Worm (Caenorhabditis elegans) whole organism, young adult: Measurements from ENCODE around the gene C07B5.2.
A peak's percentile ranks its signal among the peaks of the same experiment; 100 is the strongest.

Source experiments
- B0336.3 ChIP-seq: fragments of 200-800 bp; sonication (Bioruptor generic); IDR thresholded peaks from 2 replicates; pipeline ENCODE4 v1.3.6; 2022; ENCODE audit warnings: missing genetic modification characterization, missing compliant biosample characterization
- C06A6.2 ChIP-seq: fragments of 200-800 bp; sonication (Bioruptor generic); conservative IDR thresholded peaks from 2 replicates; pipeline ENCODE4 v1.3.6; 2022; ENCODE audit warnings: missing genetic modification characterization, missing compliant biosample characterization
- F57A8.1 ChIP-seq: fragments of 200-800 bp; sonication (Bioruptor generic); optimal IDR thresholded peaks from 2 replicates; lab custom pipeline; 2018; ENCODE audit warnings: mild to moderate bottlenecking, missing genetic modification characterization, moderate library complexity, missing compliant biosample characterization
- K11D2.4 ChIP-seq: fragments of 200-800 bp; sonication (Bioruptor generic); IDR thresholded peaks from 2 replicates; pipeline ENCODE4 v1.3.6; 2022; ENCODE audit warnings: missing genetic modification reagents, missing genetic modification characterization, missing compliant biosample characterization
- K12H6.12 ChIP-seq: fragments of 200-800 bp; sonication (Bioruptor generic); optimal IDR thresholded peaks from 2 replicates; lab custom pipeline; 2018; ENCODE audit warnings: mild to moderate bottlenecking, missing genetic modification characterization, missing compliant biosample characterization
- Y56A3A.18 ChIP-seq: fragments of 200-800 bp; sonication (Bioruptor generic); IDR thresholded peaks from 2 replicates; pipeline ENCODE4 v1.3.6; 2022; ENCODE audit warnings: missing genetic modification reagents, missing genetic modification characterization, missing compliant biosample characterization
- atf-7 ChIP-seq: sonication (generic microtip); optimal IDR thresholded peaks from 2 replicates; lab custom pipeline; 2017; ENCODE audit warnings: mild to moderate bottlenecking, missing genetic modification characterization, missing compliant biosample characterization
- attf-5 ChIP-seq: fragments of 200-800 bp; sonication (Bioruptor generic); optimal IDR thresholded peaks from 2 replicates; lab custom pipeline; 2018; ENCODE audit warnings: mild to moderate bottlenecking, missing genetic modification characterization, missing compliant biosample characterization
- cebp-1 ChIP-seq, 2 experiments: fragments of 200-800 bp in 1 of 2; sonication (Bioruptor generic) in 1 of 2; sonication (generic microtip) in 1 of 2; IDR thresholded peaks in 1 of 2; optimal IDR thresholded peaks in 1 of 2; 2 replicates each; pipeline versions ENCODE4 v1.3.6 to Lab custom; 2017 to 2022; ENCODE audit warnings: missing compliant biosample characterization in 2 of 2, missing genetic modification characterization in 2 of 2, mild to moderate bottlenecking in 1 of 2, missing genetic modification reagents in 1 of 2, moderate library complexity in 1 of 2
- cebp-2 ChIP-seq: fragments of 200-800 bp; sonication (Bioruptor generic); IDR thresholded peaks from 2 replicates; pipeline ENCODE4 v1.3.6; 2022; ENCODE audit warnings: missing genetic modification characterization, missing compliant biosample characterization
- ceh-27 ChIP-seq: fragments of 200-800 bp; sonication (Bioruptor generic); optimal IDR thresholded peaks from 2 replicates; lab custom pipeline; 2018; ENCODE audit warnings: mild to moderate bottlenecking, missing genetic modification characterization, moderate library complexity, missing compliant biosample characterization
- chd-7 ChIP-seq: sonication (generic microtip); optimal IDR thresholded peaks from 2 replicates; lab custom pipeline; 2016; ENCODE audit warnings: mild to moderate bottlenecking, missing genetic modification characterization, moderate library complexity, missing compliant biosample characterization
- dox-1 ChIP-seq: fragments of 200-800 bp; sonication (Bioruptor generic); IDR thresholded peaks from 2 replicates; pipeline ENCODE4 v1.3.6; 2022; ENCODE audit warnings: missing genetic modification reagents, missing genetic modification characterization, missing compliant biosample characterization
- ekl-4 ChIP-seq: fragments of 200-800 bp; sonication (Bioruptor generic); IDR thresholded peaks from 2 replicates; pipeline ENCODE4 v1.3.6; 2022; ENCODE audit warnings: missing genetic modification reagents, missing genetic modification characterization, missing compliant biosample characterization
- hlh-26 ChIP-seq: fragments of 200-800 bp; sonication (Bioruptor generic); conservative IDR thresholded peaks from 2 replicates; pipeline ENCODE4 v1.3.6; 2022; ENCODE audit warnings: missing genetic modification reagents, missing genetic modification characterization, missing compliant biosample characterization
- hmg-1.2 ChIP-seq: fragments of 200-800 bp; sonication (Bioruptor generic); IDR thresholded peaks from 2 replicates; pipeline ENCODE4 v1.3.6; 2022; ENCODE audit warnings: missing genetic modification reagents, missing genetic modification characterization, missing compliant biosample characterization
- let-607 ChIP-seq, 2 experiments: fragments of 200-800 bp in 1 of 2; sonication (Bioruptor generic) in 1 of 2; sonication (generic microtip) in 1 of 2; optimal IDR thresholded peaks; 2 replicates each; lab custom pipeline; 2016 to 2018; ENCODE audit warnings: mild to moderate bottlenecking in 2 of 2, missing compliant biosample characterization in 2 of 2, missing genetic modification characterization in 2 of 2, moderate library complexity in 2 of 2, missing genotype in 1 of 2
- lin-26 ChIP-seq: fragments of 200-800 bp; sonication (Bioruptor generic); IDR thresholded peaks from 2 replicates; pipeline ENCODE4 v1.3.6; 2022; ENCODE audit warnings: missing genetic modification reagents, missing genetic modification characterization, missing compliant biosample characterization
- lin-40 ChIP-seq: sonication (generic microtip); optimal IDR thresholded peaks from 2 replicates; lab custom pipeline; 2016; ENCODE audit warnings: missing genetic modification characterization, mild to moderate bottlenecking, missing compliant biosample characterization, missing genotype, missing genetic modification reagents
- lin-54 ChIP-seq: fragments of 200-800 bp; sonication (Bioruptor generic); optimal IDR thresholded peaks from 2 replicates; lab custom pipeline; 2018; ENCODE audit warnings: mild to moderate bottlenecking, missing genetic modification characterization, missing compliant biosample characterization
- lir-1 ChIP-seq: fragments of 200-800 bp; sonication (Bioruptor generic); conservative IDR thresholded peaks from 2 replicates; pipeline ENCODE4 v1.3.6; 2022; ENCODE audit warnings: missing genetic modification reagents, missing genetic modification characterization, missing compliant biosample characterization
- madf-6 ChIP-seq: fragments of 200-800 bp; sonication (Bioruptor generic); IDR thresholded peaks from 2 replicates; pipeline ENCODE4 v1.3.6; 2022; ENCODE audit warnings: missing genetic modification reagents, missing genetic modification characterization, missing compliant biosample characterization
- nfyb-1 ChIP-seq: fragments of 200-800 bp; sonication (Bioruptor generic); IDR thresholded peaks from 2 replicates; pipeline ENCODE4 v1.3.6; 2022; ENCODE audit warnings: missing genetic modification reagents, missing genetic modification characterization, missing compliant biosample characterization
- nhr-27 ChIP-seq: fragments of 200-800 bp; sonication (Bioruptor generic); optimal IDR thresholded peaks from 2 replicates; lab custom pipeline; 2018; ENCODE audit warnings: mild to moderate bottlenecking, missing genetic modification characterization, moderate library complexity, missing compliant biosample characterization
- nhr-80 ChIP-seq: sonication (generic microtip); optimal IDR thresholded peaks from 2 replicates; lab custom pipeline; 2016; ENCODE audit warnings: missing genetic modification characterization, missing compliant biosample characterization
- nhr-90 ChIP-seq: sonication (generic microtip); optimal IDR thresholded peaks from 2 replicates; lab custom pipeline; 2016; ENCODE audit warnings: missing genotype, mild to moderate bottlenecking, missing genetic modification characterization, missing compliant biosample characterization
- pbrm-1 ChIP-seq: fragments of 200-800 bp; sonication (Bioruptor generic); IDR thresholded peaks from 2 replicates; pipeline ENCODE4 v1.3.6; 2022; ENCODE audit warnings: missing genetic modification reagents, missing genetic modification characterization, missing compliant biosample characterization
- pha-4 ChIP-seq: fragments of 150-350 bp; sonication (generic microtip); optimal IDR thresholded peaks from 2 replicates; lab custom pipeline; 2014; ENCODE audit warnings: missing biosample characterization, missing genetic modification reagents, missing genetic modification characterization
- rec-8 ChIP-seq, 2 experiments: sonication (generic microtip); optimal IDR thresholded peaks; 2 replicates each; lab custom pipeline; 2016; ENCODE audit warnings: mild to moderate bottlenecking in 2 of 2, missing genetic modification characterization in 2 of 2, missing genetic modification reagents in 2 of 2, missing genotype in 2 of 2, missing biosample characterization in 1 of 2, missing compliant biosample characterization in 1 of 2, moderate library complexity in 1 of 2
- snpc-4 ChIP-seq, 5 experiments: fragments of 150-350 bp in 1 of 5; sonication (generic microtip) in 4 of 5; optimal IDR thresholded peaks; 2 replicates each; lab custom pipeline; 2014 to 2018; ENCODE audit warnings: missing genetic modification characterization in 5 of 5, missing biosample characterization in 3 of 5, antibody characterized with exemption in 2 of 5, mild to moderate bottlenecking in 2 of 5, missing compliant biosample characterization in 2 of 5, missing genotype in 2 of 5, moderate library complexity in 2 of 5, missing genetic modification reagents in 1 of 5
- somi-1 ChIP-seq: fragments of 200-800 bp; sonication (Bioruptor generic); optimal IDR thresholded peaks from 2 replicates; lab custom pipeline; 2018; ENCODE audit warnings: mild to moderate bottlenecking, missing genetic modification characterization, missing compliant biosample characterization
- tbp1 ChIP-seq: fragments of 200-800 bp; sonication (Bioruptor generic); optimal IDR thresholded peaks from 2 replicates; lab custom pipeline; 2018; ENCODE audit warnings: mild to moderate bottlenecking, missing genetic modification characterization, missing compliant biosample characterization
- unc-62 ChIP-seq: fragments of 150-350 bp; optimal IDR thresholded peaks from 2 replicates; lab custom pipeline; 2014; ENCODE audit warnings: missing biosample characterization, missing genetic modification reagents, missing genetic modification characterization
- xnd-1 ChIP-seq: sonication (generic microtip); optimal IDR thresholded peaks from 2 replicates; lab custom pipeline; 2016; ENCODE audit warnings: missing genotype, missing genetic modification reagents, missing genetic modification characterization, missing compliant biosample characterization
- zfh-2 ChIP-seq: fragments of 200-800 bp; sonication (Bioruptor generic); conservative IDR thresholded peaks from 2 replicates; pipeline ENCODE4 v1.3.6; 2022; ENCODE audit warnings: missing genetic modification reagents, missing genetic modification characterization, missing compliant biosample characterization
- ztf-22 ChIP-seq: fragments of 200-800 bp; sonication (Bioruptor generic); optimal IDR thresholded peaks from 2 replicates; lab custom pipeline; 2018; ENCODE audit warnings: mild to moderate bottlenecking, missing genetic modification characterization, moderate library complexity, missing compliant biosample characterization
- ztf-26 ChIP-seq: sonication (generic microtip); optimal IDR thresholded peaks from 2 replicates; lab custom pipeline; 2017; ENCODE audit warnings: missing genetic modification characterization, missing compliant biosample characterization
- ztf-28 ChIP-seq: fragments of 200-800 bp; sonication (Bioruptor generic); IDR thresholded peaks from 2 replicates; pipeline ENCODE4 v1.3.6; 2022; ENCODE audit warnings: missing genetic modification reagents, missing genetic modification characterization, missing compliant biosample characterization

Gene C07B5.2

DNA sequence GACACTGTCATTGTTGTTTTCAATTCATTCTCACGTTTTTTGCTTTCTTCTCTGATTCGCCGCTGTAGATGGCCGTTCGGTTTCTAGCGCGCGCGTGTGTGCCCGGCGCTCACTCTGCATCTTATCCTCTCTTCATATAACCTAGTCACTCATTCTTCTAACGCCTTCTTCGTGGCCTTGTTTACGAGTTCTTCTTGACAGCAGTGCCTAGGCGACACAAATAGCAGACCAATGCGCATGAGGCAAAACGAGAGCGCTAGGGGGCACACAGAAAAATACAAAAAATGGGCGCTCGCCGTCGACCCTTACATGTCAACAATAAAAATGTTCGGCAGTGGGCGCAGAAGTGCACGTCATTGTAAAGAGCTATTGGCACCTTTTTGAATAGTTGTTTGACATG, 34.1 kb upstream of the C07B5.2 start:
- TF ChIP-seq lin-40 (peak; percentile 54), C06A6.2 (GFP tag; lab: Robert Waterston, UW) (0 out of 2 replicates have a peak, but pooled peaks have one; percentile 38), dox-1 (peak; percentile 55), F57A8.1 (GFP tag; lab: Kevin White, UChicago) (no peak), ztf-28 (GFP tag; lab: Robert Waterston, UW) (no peak), lin-54 (GFP tag; lab: Kevin White, UChicago) (peak; percentile 20), hlh-26 (GFP tag; lab: Robert Waterston, UW) (no peak), cebp-2 (no peak), hmg-1.2 (GFP tag; lab: Robert Waterston, UW) (peak; percentile 38; the same call in 1 of the 2 replicates), nhr-80 (tag; lab: Kevin White, UChicago) (peak; percentile 88), attf-5 (GFP tag; lab: Kevin White, UChicago) (peak; percentile 60), pha-4 (tag; lab: Kevin White, UChicago) (peak; percentile 19), let-607 (tag; optimal IDR thresholded peaks at IDR 0.05; lab: Kevin White, UChicago) (peak in 1 of 2 experiments; percentile 7), ztf-22 (GFP tag; lab: Kevin White, UChicago) (no peak), B0336.3 (GFP tag; lab: Robert Waterston, UW) (0 out of 2 replicates have a peak, but pooled peaks have one; percentile 41), lin-26 (GFP tag; lab: Robert Waterston, UW) (0 out of 2 replicates have a peak, but pooled peaks have one; percentile 48), snpc-4 (GFP tag; optimal IDR thresholded peaks at IDR 0.05; lab: Kevin White, UChicago) (no peak), snpc-4 (tag; optimal IDR thresholded peaks at IDR 0.05; lab: Kevin White, UChicago) (peak in 2 of 4 experiments; percentile 26 to 39), tbp1 (peak; percentile 22), nhr-90 (peak; percentile 24), K11D2.4 (GFP tag; lab: Robert Waterston, UW) (peak; percentile 52; the same call in 1 of the 2 replicates), somi-1 (GFP tag; lab: Kevin White, UChicago) (peak; percentile 32), chd-7 (tag; lab: Kevin White, UChicago) (peak; percentile 27), lir-1 (GFP tag; lab: Robert Waterston, UW) (0 out of 2 replicates have a peak, but pooled peaks have one; percentile 18), ztf-26 (tag; lab: Kevin White, UChicago) (peak; percentile 17), ceh-27 (GFP tag; lab: Kevin White, UChicago) (peak; percentile 65), zfh-2 (GFP tag; lab: Robert Waterston, UW) (peak; percentile 88), xnd-1 (no peak), rec-8 (tag; optimal IDR thresholded peaks at IDR 0.05; lab: Kevin White, UChicago) (no peak), Y56A3A.18 (GFP tag; lab: Robert Waterston, UW) (no peak), madf-6 (GFP tag; lab: Robert Waterston, UW) (no peak), ekl-4 (GFP tag; lab: Robert Waterston, UW) (0 out of 2 replicates have a peak, but pooled peaks have one; percentile 33), nfyb-1 (GFP tag; lab: Robert Waterston, UW) (peak; percentile 46; the same call in 1 of the 2 replicates), atf-7 (peak; percentile 56), nhr-27 (tag; lab: Kevin White, UChicago) (peak; percentile 28), unc-62 (GFP tag; lab: Kevin White, UChicago) (peak; percentile 33), K12H6.12 (peak; percentile 67), cebp-1 (GFP tag; IDR thresholded peaks at IDR 0.05; lab: Robert Waterston, UW) (0 out of 2 replicates have a peak, but pooled peaks have one; percentile 12), cebp-1 (tag; optimal IDR thresholded peaks at IDR 0.05; lab: Kevin White, UChicago) (peak; percentile 66), pbrm-1 (GFP tag; lab: Robert Waterston, UW) (0 out of 2 replicates have a peak, but pooled peaks have one; percentile 40)
- TF ChIP-seq, all 124 proteins: peak for 29
